Worm (Caenorhabditis elegans) whole organism, early embryonic: ENCODE data around the gene ceh-92.

Experiments used
- ama-1 ChIP-seq: fragments of 150-350 bp; optimal IDR thresholded peaks from 2 replicates; lab custom pipeline; 2014
- ceh-13 ChIP-seq: fragments of 200-800 bp; sonication (Bioruptor generic); optimal IDR thresholded peaks from 2 replicates; lab custom pipeline; 2018; ENCODE audit warnings: mild to moderate bottlenecking, missing genetic modification characterization, missing compliant biosample characterization
- flt-1 ChIP-seq: fragments of 200-800 bp; sonication (Bioruptor generic); IDR thresholded peaks from 2 replicates; pipeline ENCODE4 v1.3.6; 2022; ENCODE audit warnings: missing genetic modification characterization, missing compliant biosample characterization
- hmbx-1 ChIP-seq: sonication (generic microtip); optimal IDR thresholded peaks from 2 replicates; lab custom pipeline; 2016; ENCODE audit warnings: mild to moderate bottlenecking, missing genetic modification characterization, missing compliant biosample characterization
- hnd-1 ChIP-seq: sonication (generic microtip); optimal IDR thresholded peaks from 2 replicates; lab custom pipeline; 2016; ENCODE audit warnings: missing genetic modification characterization, missing compliant biosample characterization
- pes-1 ChIP-seq: fragments of 200-800 bp; sonication (Bioruptor generic); IDR thresholded peaks from 2 replicates; pipeline ENCODE4 v1.3.6; 2022; ENCODE audit warnings: missing genetic modification reagents, missing genetic modification characterization, missing compliant biosample characterization
- scrt-1 ChIP-seq: fragments of 200-800 bp; sonication (Bioruptor generic); IDR thresholded peaks from 2 replicates; pipeline ENCODE4 v1.3.6; 2022; ENCODE audit warnings: missing genetic modification characterization, missing compliant biosample characterization
- sea-1 ChIP-seq: fragments of 200-800 bp; sonication (Bioruptor generic); conservative IDR thresholded peaks from 2 replicates; pipeline ENCODE4 v1.3.6; 2022; ENCODE audit warnings: missing genetic modification characterization, missing compliant biosample characterization
- tbx-11 ChIP-seq: fragments of 200-800 bp; sonication (Bioruptor generic); IDR thresholded peaks from 2 replicates; pipeline ENCODE4 v1.3.6; 2022; ENCODE audit warnings: missing genetic modification characterization, missing compliant biosample characterization
- tbx-37 ChIP-seq: fragments of 200-800 bp; sonication (Bioruptor generic); conservative IDR thresholded peaks from 2 replicates; pipeline ENCODE4 v1.3.6; 2022; ENCODE audit warnings: missing genetic modification reagents, missing genetic modification characterization, missing compliant biosample characterization
- tra-4 ChIP-seq: sonication (generic microtip); optimal IDR thresholded peaks from 2 replicates; lab custom pipeline; 2017; ENCODE audit warnings: missing genetic modification characterization, missing compliant biosample characterization

- TF ChIP-seq hmbx-1 (tag; lab: Kevin White, UChicago) (no peak), tra-4 (tag; lab: Kevin White, UChicago) (no peak), ceh-13 (GFP tag; lab: Kevin White, UChicago) (no peak), hnd-1 (tag; lab: Kevin White, UChicago) (no peak), ama-1 (lab: Kevin White, UChicago) (no peak), tbx-37 (GFP tag; lab: Robert Waterston, UW) (no peak), flt-1 (no peak), sea-1 (GFP tag; lab: Robert Waterston, UW) (no peak), scrt-1 (GFP tag; lab: Robert Waterston, UW) (no peak), tbx-11 (GFP tag; lab: Robert Waterston, UW) (no peak), pes-1 (no peak)
Measured at ce11 chrIII:11556860-11557259, 24.5 kb upstream of the ceh-92 start.
